Fruit fly (Drosophila melanogaster): ENCODE measurements around the gene Cpr66D.
A peak's percentile ranks its signal among the peaks of the same experiment; 100 is the strongest.

Cpr66D gene

DNA sequence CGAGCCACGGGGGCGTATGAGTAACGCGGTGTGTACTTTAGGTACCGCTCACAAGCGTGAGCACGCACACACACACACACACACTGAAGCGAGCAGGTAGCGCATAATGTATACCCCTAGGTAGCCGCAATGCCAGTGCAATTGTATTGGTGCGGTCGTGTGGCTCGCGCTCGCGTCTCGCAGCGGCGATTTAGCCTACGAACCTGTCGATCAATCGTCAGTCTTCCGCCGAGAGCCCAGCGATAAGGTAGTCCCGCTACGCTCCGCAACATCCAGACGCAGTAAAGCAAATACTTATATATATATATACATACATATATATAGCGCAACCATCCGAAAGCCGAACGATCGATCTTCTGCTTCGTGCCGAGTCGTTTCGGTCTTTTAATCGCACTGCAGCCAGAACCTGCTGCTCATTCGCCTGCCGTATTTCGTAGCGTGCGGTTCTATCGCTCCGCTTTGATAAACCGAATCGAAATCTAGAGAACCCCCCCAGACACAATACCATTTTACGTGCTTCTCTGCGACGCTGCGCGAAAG is 35.4 kb downstream of the Cpr66D start, which contains the start of gene hry (continued):
- TF ChIP-seq sqz (GFP tag; optimal IDR thresholded peaks at IDR 0.05) = peak; percentile 37
- TF ChIP-seq Oaz (GFP tag; IDR thresholded peaks at IDR 0.05) = no peak
- peak; percentile 68 for TF ChIP-seq Fer1 (GFP tag; optimal IDR thresholded peaks at IDR 0.05)
- peak; percentile 38 for TF ChIP-seq CG11504 (tag; optimal IDR thresholded peaks at IDR 0.05)
- no peak; the same call in 2 of the 3 replicates for TF ChIP-seq B-H1 (GFP tag; IDR thresholded peaks at IDR 0.05)
- TF ChIP-seq gfzf (GFP tag; optimal IDR thresholded peaks at IDR 0.05) = no peak
- TF ChIP-seq CG10147 (GFP tag; optimal IDR thresholded peaks at IDR 0.05) = peak; percentile 18
- peak; percentile 11 for TF ChIP-seq CG6683 (GFP tag; optimal IDR thresholded peaks at IDR 0.05)
- peak; percentile 28; the same call in 1 of the 3 replicates for TF ChIP-seq CG34224 (GFP tag; IDR thresholded peaks at IDR 0.05; ENCODE audit: partially characterized antibody)
- TF ChIP-seq CG2199 (GFP tag; IDR thresholded peaks at IDR 0.05) = peak; percentile 44; the same call in 1 of the 3 replicates
- peak; percentile 35; the same call in 1 of the 2 replicates for TF ChIP-seq Drgx (GFP tag; IDR thresholded peaks at IDR 0.05)
- peak; percentile 21 for TF ChIP-seq CG9727 (GFP tag; optimal IDR thresholded peaks at IDR 0.05)
- peak; percentile 38 for TF ChIP-seq oc (tag; optimal IDR thresholded peaks at IDR 0.05)
- 0 out of 3 replicates have a peak, but pooled peaks have one; percentile 31 for TF ChIP-seq CG14860 (GFP tag; IDR thresholded peaks at IDR 0.05; ENCODE audit: partially characterized antibody)
- peak; percentile 46 for TF ChIP-seq YL-1 (GFP tag; optimal IDR thresholded peaks at IDR 0.05)
- TF ChIP-seq lbe (GFP tag; optimal IDR thresholded peaks at IDR 0.05) = peak; percentile 77
- no peak for TF ChIP-seq Six4 (GFP tag; optimal IDR thresholded peaks at IDR 0.05)
- TF ChIP-seq CG12219 (GFP tag; optimal IDR thresholded peaks at IDR 0.05) = peak; percentile 10
- TF ChIP-seq CG8089 (GFP tag; optimal IDR thresholded peaks at IDR 0.05) = no peak
- TF ChIP-seq CG16779 (GFP tag; IDR thresholded peaks at IDR 0.05) = no peak
- peak; percentile 89 for TF ChIP-seq kay (GFP tag; optimal IDR thresholded peaks at IDR 0.05)
- no peak for TF ChIP-seq ase (GFP tag; IDR thresholded peaks at IDR 0.05)
- TF ChIP-seq dysf (GFP tag; IDR thresholded peaks at IDR 0.05) = 0 out of 3 replicates have a peak, but pooled peaks have one; percentile 25
- no peak for TF ChIP-seq maf-S (GFP tag; optimal IDR thresholded peaks at IDR 0.05)
- TF ChIP-seq pros (GFP tag; optimal IDR thresholded peaks at IDR 0.05) = peak; percentile 43
- TF ChIP-seq CG8388 (GFP tag; optimal IDR thresholded peaks at IDR 0.05) = no peak
- no peak for TF ChIP-seq phol (tag; optimal IDR thresholded peaks at IDR 0.05)
- TF ChIP-seq CG4707 (GFP tag; optimal IDR thresholded peaks at IDR 0.05) = peak; percentile 10
- TF ChIP-seq Opbp (GFP tag; IDR thresholded peaks at IDR 0.05; ENCODE audit: partially characterized antibody) = peak; percentile 69; the same call in 2 of the 3 replicates
- TF ChIP-seq CG16813 (GFP tag; IDR thresholded peaks at IDR 0.05; ENCODE audit: partially characterized antibody) = 0 out of 3 replicates have a peak, but pooled peaks have one; percentile 20
- TF ChIP-seq CG9609 (GFP tag; optimal IDR thresholded peaks at IDR 0.05) = no peak
- peak; percentile 51 for TF ChIP-seq CG11723 (GFP tag; optimal IDR thresholded peaks at IDR 0.05)
- TF ChIP-seq CG17912 (GFP tag; optimal IDR thresholded peaks at IDR 0.05) = peak; percentile 63
- no peak for TF ChIP-seq CG4404 (GFP tag; IDR thresholded peaks at IDR 0.05)
- peak; percentile 42 for TF ChIP-seq CG7928 (GFP tag; optimal IDR thresholded peaks at IDR 0.05)
- TF ChIP-seq CG12104 (GFP tag; optimal IDR thresholded peaks at IDR 0.05) = no peak
- peak; percentile 74 for TF ChIP-seq CG12769 (tag; optimal IDR thresholded peaks at IDR 0.05)
- peak; percentile 34 for TF ChIP-seq CoRest (tag; optimal IDR thresholded peaks at IDR 0.05)
- no peak for TF ChIP-seq CG1024 (GFP tag; IDR thresholded peaks at IDR 0.05)
- peak; percentile 39; the same call in 1 of the 3 replicates for TF ChIP-seq Dbx (GFP tag; IDR thresholded peaks at IDR 0.05)
- TF ChIP-seq twi (tag; optimal IDR thresholded peaks at IDR 0.05) = peak; percentile 56
- no peak for TF ChIP-seq CG12744 (GFP tag; optimal IDR thresholded peaks at IDR 0.05)
- TF ChIP-seq CG1602 (GFP tag; optimal IDR thresholded peaks at IDR 0.05) = no peak
- peak; percentile 67; the same call in 1 of the 2 replicates for TF ChIP-seq CG42726 (GFP tag; IDR thresholded peaks at IDR 0.05; ENCODE audit: partially characterized antibody)
- TF ChIP-seq jumu (GFP tag; optimal IDR thresholded peaks at IDR 0.05) = no peak
- no peak for TF ChIP-seq CG4820 (GFP tag; optimal IDR thresholded peaks at IDR 0.05)
- TF ChIP-seq gcm (GFP tag; optimal IDR thresholded peaks at IDR 0.05) = peak; percentile 59
- TF ChIP-seq CG31365 (tag; optimal IDR thresholded peaks at IDR 0.05) = peak; percentile 1
- peak; percentile 26; the same call in 1 of the 2 replicates for TF ChIP-seq CG32532 (GFP tag; IDR thresholded peaks at IDR 0.05)
